Worm (Caenorhabditis elegans) whole organism, L3 larva: Measurements from ENCODE around the gene unc-53.

Source experiments
- R02D3.7 ChIP-seq: fragments of 150-350 bp; optimal IDR thresholded peaks from 2 replicates; lab custom pipeline; 2014; ENCODE audit warnings: missing biosample characterization, missing genetic modification characterization
- ZK546.5 ChIP-seq: sonication (generic microtip); optimal IDR thresholded peaks from 2 replicates; lab custom pipeline; 2017; ENCODE audit warnings: missing biosample characterization, missing genetic modification characterization
- aly-2 ChIP-seq: fragments of 150-350 bp; optimal IDR thresholded peaks from 2 replicates; lab custom pipeline; 2014; ENCODE audit warnings: missing biosample characterization, missing genetic modification characterization
- ama-1 ChIP-seq: fragments of 150-350 bp; optimal IDR thresholded peaks from 2 replicates; lab custom pipeline; 2018
- ceh-16 ChIP-seq: sonication (generic microtip); optimal IDR thresholded peaks from 2 replicates; lab custom pipeline; 2017; ENCODE audit warnings: missing biosample characterization, missing genetic modification characterization
- ceh-28 ChIP-seq: fragments of 150-350 bp; optimal IDR thresholded peaks from 2 replicates; lab custom pipeline; 2014; ENCODE audit warnings: missing biosample characterization, missing genetic modification reagents, missing genetic modification characterization
- ceh-9 ChIP-seq: sonication (generic microtip); optimal IDR thresholded peaks from 2 replicates; lab custom pipeline; 2018; ENCODE audit warnings: missing biosample characterization, missing genetic modification characterization
- daf-12 ChIP-seq: fragments of 150-350 bp; optimal IDR thresholded peaks from 2 replicates; lab custom pipeline; 2014; ENCODE audit warnings: missing biosample characterization, missing genetic modification reagents, missing genetic modification characterization
- egl-27 ChIP-seq: sonication (generic microtip); optimal IDR thresholded peaks from 4 replicates; lab custom pipeline; 2017; ENCODE audit warnings: missing biosample characterization, missing genetic modification reagents, missing genetic modification characterization
- egl-5 ChIP-seq: fragments of 150-350 bp; optimal IDR thresholded peaks from 2 replicates; lab custom pipeline; 2017; ENCODE audit warnings: missing biosample characterization, missing genetic modification reagents, missing genetic modification characterization, inconsistent platforms
- elt-1 ChIP-seq: fragments of 150-350 bp; optimal IDR thresholded peaks from 2 replicates; lab custom pipeline; 2014; ENCODE audit warnings: missing biosample characterization, missing genetic modification characterization
- elt-2 ChIP-seq: sonication (generic microtip); optimal IDR thresholded peaks from 2 replicates; lab custom pipeline; 2016; ENCODE audit warnings: missing genetic modification reagents, mild to moderate bottlenecking, missing genetic modification characterization, missing compliant biosample characterization
- elt-3 ChIP-seq, 3 experiments: fragments of 150-350 bp in 1 of 3; sonication (generic microtip) in 2 of 3; optimal IDR thresholded peaks; 2 replicates in 2 of 3; 4 replicates in 1 of 3; lab custom pipeline; 2014 to 2017; ENCODE audit warnings: missing biosample characterization in 3 of 3, missing genetic modification characterization in 3 of 3
- eor-1 ChIP-seq, 2 experiments: fragments of 150-350 bp; optimal IDR thresholded peaks; 2 replicates each; lab custom pipeline; 2014 to 2018; ENCODE audit warnings: missing biosample characterization in 2 of 2, missing genetic modification characterization in 2 of 2
- fkh-10 ChIP-seq: sonication (generic microtip); optimal IDR thresholded peaks from 2 replicates; lab custom pipeline; 2017; ENCODE audit warnings: missing biosample characterization, missing genetic modification reagents, missing genetic modification characterization
- fkh-2 ChIP-seq: fragments of 150-350 bp; optimal IDR thresholded peaks from 2 replicates; lab custom pipeline; 2014; ENCODE audit warnings: missing biosample characterization, missing genetic modification reagents, missing genetic modification characterization
- fos-1 ChIP-seq: fragments of 150-350 bp; optimal IDR thresholded peaks from 2 replicates; lab custom pipeline; 2014; ENCODE audit warnings: missing biosample characterization, missing genetic modification characterization
- hmg-11 ChIP-seq: sonication (generic microtip); optimal IDR thresholded peaks from 2 replicates; lab custom pipeline; 2016; ENCODE audit warnings: missing genetic modification characterization, missing compliant biosample characterization
- jun-1 ChIP-seq: fragments of 150-350 bp; optimal IDR thresholded peaks from 2 replicates; lab custom pipeline; 2014; ENCODE audit warnings: missing biosample characterization, missing genetic modification reagents, missing genetic modification characterization
- lin-15B ChIP-seq: fragments of 150-350 bp; optimal IDR thresholded peaks from 2 replicates; lab custom pipeline; 2014; ENCODE audit warnings: missing biosample characterization, missing genetic modification characterization
- lin-39 ChIP-seq: fragments of 150-350 bp; optimal IDR thresholded peaks from 2 replicates; lab custom pipeline; 2018; ENCODE audit warnings: missing biosample characterization, missing genetic modification reagents, missing genetic modification characterization
- lsy-12 ChIP-seq: sonication (generic microtip); optimal IDR thresholded peaks from 2 replicates; lab custom pipeline; 2016; ENCODE audit warnings: mild to moderate bottlenecking, missing genetic modification characterization, missing compliant biosample characterization
- mdl-1 ChIP-seq: fragments of 150-350 bp; optimal IDR thresholded peaks from 2 replicates; lab custom pipeline; 2014; ENCODE audit warnings: missing biosample characterization, missing genetic modification characterization
- mml-1 ChIP-seq: fragments of 150-350 bp; sonication (generic microtip); optimal IDR thresholded peaks from 3 replicates; lab custom pipeline; 2014; ENCODE audit warnings: missing biosample characterization, missing genetic modification characterization
- nfya-1 ChIP-seq: sonication (generic microtip); optimal IDR thresholded peaks from 2 replicates; lab custom pipeline; 2017; ENCODE audit warnings: missing genetic modification characterization, mild to moderate bottlenecking, missing compliant biosample characterization, antibody characterized with exemption, moderate library complexity; ENCODE audit not compliant: insufficient read depth
- nhr-11 ChIP-seq: fragments of 150-350 bp; optimal IDR thresholded peaks from 2 replicates; lab custom pipeline; 2014; ENCODE audit warnings: missing biosample characterization, missing genetic modification characterization
- nhr-12 ChIP-seq: fragments of 150-350 bp; optimal IDR thresholded peaks from 2 replicates; lab custom pipeline; 2014; ENCODE audit warnings: missing biosample characterization, missing genetic modification characterization
- nhr-23 ChIP-seq: fragments of 150-350 bp; optimal IDR thresholded peaks from 2 replicates; lab custom pipeline; 2014; ENCODE audit warnings: missing biosample characterization, missing genetic modification reagents, missing genetic modification characterization
- nhr-25 ChIP-seq: sonication (generic microtip); optimal IDR thresholded peaks from 2 replicates; lab custom pipeline; 2017; ENCODE audit warnings: missing biosample characterization, missing genetic modification characterization
- nhr-43 ChIP-seq: sonication (generic microtip); optimal IDR thresholded peaks from 2 replicates; lab custom pipeline; 2016; ENCODE audit warnings: mild to moderate bottlenecking, missing genetic modification characterization, missing compliant biosample characterization; ENCODE audit not compliant: poor library complexity, severe bottlenecking
- nhr-67 ChIP-seq: fragments of 150-350 bp; optimal IDR thresholded peaks from 2 replicates; lab custom pipeline; 2014; ENCODE audit warnings: missing biosample characterization, missing genetic modification characterization
- nhr-76 ChIP-seq: fragments of 150-350 bp; sonication (generic microtip); optimal IDR thresholded peaks from 5 replicates; lab custom pipeline; 2014; ENCODE audit warnings: missing biosample characterization, missing genetic modification characterization
- nhr-77 ChIP-seq: fragments of 150-350 bp; optimal IDR thresholded peaks from 2 replicates; lab custom pipeline; 2014; ENCODE audit warnings: missing biosample characterization, missing genetic modification characterization
- pha-4 ChIP-seq: fragments of 150-350 bp; optimal IDR thresholded peaks from 2 replicates; lab custom pipeline; 2014; ENCODE audit warnings: missing biosample characterization, missing genetic modification reagents, missing genetic modification characterization
- pqm-1 ChIP-seq: fragments of 150-350 bp; optimal IDR thresholded peaks from 2 replicates; lab custom pipeline; 2017; ENCODE audit warnings: missing biosample characterization, missing genetic modification characterization, inconsistent platforms
- sea-2 ChIP-seq: fragments of 150-350 bp; sonication (generic microtip); optimal IDR thresholded peaks from 4 replicates; lab custom pipeline; 2014; ENCODE audit warnings: missing biosample characterization, missing genetic modification reagents, missing genetic modification characterization
- skn-1 ChIP-seq: fragments of 150-350 bp; optimal IDR thresholded peaks from 2 replicates; lab custom pipeline; 2014; ENCODE audit warnings: missing biosample characterization, missing genetic modification characterization
- snpc-4 ChIP-seq: fragments of 150-350 bp; optimal IDR thresholded peaks from 2 replicates; lab custom pipeline; 2014; ENCODE audit warnings: missing biosample characterization, missing genetic modification characterization
- tbx-2 ChIP-seq: sonication (generic microtip); optimal IDR thresholded peaks from 2 replicates; lab custom pipeline; 2016; ENCODE audit warnings: mild to moderate bottlenecking, missing genetic modification characterization, missing compliant biosample characterization
- unc-62 ChIP-seq: fragments of 150-350 bp; sonication (generic microtip); optimal IDR thresholded peaks from 4 replicates; lab custom pipeline; 2014; ENCODE audit warnings: missing biosample characterization, missing genetic modification reagents, missing genetic modification characterization
- zag-1 ChIP-seq: fragments of 150-350 bp; optimal IDR thresholded peaks from 2 replicates; lab custom pipeline; 2014; ENCODE audit warnings: missing biosample characterization, missing genetic modification characterization
- ztf-11 ChIP-seq: fragments of 150-350 bp; optimal IDR thresholded peaks from 2 replicates; lab custom pipeline; 2014; ENCODE audit warnings: missing biosample characterization, missing genetic modification characterization

The unc-53 gene

ce11 chrII:11045872-11046271 is 43.4 kb downstream of the unc-53 start, which contains the start of gene col-83:
Gene col-83, minus strand, starts transcription at chrII:11045972.
- TF ChIP-seq aly-2 (tag; lab: Kevin White, UChicago): no peak
- TF ChIP-seq skn-1 (tag; lab: Kevin White, UChicago): no peak
- TF ChIP-seq elt-1 (tag; lab: Kevin White, UChicago): no peak
- no peak for TF ChIP-seq mml-1 (tag; lab: Kevin White, UChicago)
- no peak for TF ChIP-seq nhr-43
- no peak for TF ChIP-seq ceh-28
- TF ChIP-seq elt-2 (tag; lab: Kevin White, UChicago): no peak
- TF ChIP-seq nhr-23 (tag; lab: Kevin White, UChicago): no peak
- TF ChIP-seq fkh-10: no peak
- TF ChIP-seq egl-5: no peak
- TF ChIP-seq ZK546.5 (tag; lab: Kevin White, UChicago): no peak

DNA sequence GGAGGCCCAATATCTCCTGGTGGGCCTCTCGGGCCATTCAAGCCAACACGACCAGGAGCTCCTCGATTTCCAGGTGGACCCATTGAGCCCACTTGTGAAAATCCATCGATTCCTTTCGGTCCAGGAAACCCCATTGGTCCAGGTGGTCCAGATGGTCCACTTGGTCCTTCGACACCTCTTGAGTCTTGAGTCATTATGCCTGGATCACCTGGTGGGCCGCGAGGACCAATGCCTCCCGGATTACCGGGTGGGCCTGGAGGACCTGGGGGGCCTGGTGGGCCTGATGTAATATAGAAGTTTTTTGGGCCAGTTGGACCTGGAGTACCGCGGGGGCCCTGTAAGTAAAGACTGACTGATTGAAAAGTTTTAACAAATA is 45.1 kb downstream of the unc-53 start:
- no peak for TF ChIP-seq elt-1 (tag; lab: Kevin White, UChicago)

- TF ChIP-seq snpc-4 (no peak), elt-1 (tag; lab: Kevin White, UChicago) (peak; percentile 86), ceh-28 (no peak), zag-1 (tag; lab: Kevin White, UChicago) (no peak), tbx-2 (tag; lab: Kevin White, UChicago) (no peak)
Observed at ce11 chrII:11043546-11044192, 45.6 kb downstream of the unc-53 start.

ce11 chrII:11042878-11043331 is 46.4 kb downstream of the unc-53 start:
- TF ChIP-seq nhr-43 (no peak), R02D3.7 (tag; lab: Kevin White, UChicago) (no peak), nhr-25 (tag; lab: Kevin White, UChicago) (peak; percentile 24), nhr-77 (no peak), fkh-2 (tag; lab: Kevin White, UChicago) (no peak), elt-2 (tag; lab: Kevin White, UChicago) (peak; percentile 89), snpc-4 (peak; percentile 21), nhr-11 (no peak), nfya-1 (tag; lab: Kevin White, UChicago) (peak; percentile 86), ZK546.5 (tag; lab: Kevin White, UChicago) (no peak), aly-2 (tag; lab: Kevin White, UChicago) (no peak), hmg-11 (peak; percentile 94), sea-2 (peak; percentile 25), egl-5 (peak; percentile 55), nhr-67 (tag; lab: Kevin White, UChicago) (no peak), elt-1 (tag; lab: Kevin White, UChicago) (no peak), nhr-23 (tag; lab: Kevin White, UChicago) (no peak), ceh-28 (peak; percentile 78), ama-1 (lab: Kevin White, UChicago) (no peak), daf-12 (tag; lab: Kevin White, UChicago) (no peak), fkh-10 (peak; percentile 45), fos-1 (tag; lab: Kevin White, UChicago) (no peak), lin-15B (tag; lab: Kevin White, UChicago) (peak; percentile 67), lsy-12 (peak; percentile 31), ceh-9 (tag; lab: Kevin White, UChicago) (no peak), pqm-1 (tag; lab: Kevin White, UChicago) (peak; percentile 71), jun-1 (tag; lab: Kevin White, UChicago) (peak; percentile 42), nhr-12 (tag; lab: Kevin White, UChicago) (no peak), skn-1 (tag; lab: Kevin White, UChicago) (peak; percentile 46), tbx-2 (tag; lab: Kevin White, UChicago) (peak; percentile 23), elt-3 (tag; optimal IDR thresholded peaks at IDR 0.05; lab: Kevin White, UChicago) (no peak), pha-4 (tag; lab: Kevin White, UChicago) (peak; percentile 64), lin-39 (peak; percentile 86), unc-62 (GFP tag; lab: Kevin White, UChicago) (peak; percentile 19), egl-27 (tag; lab: Kevin White, UChicago) (peak; percentile 52), eor-1 (tag; optimal IDR thresholded peaks at IDR 0.05; lab: Kevin White, UChicago) (no peak), ceh-16 (tag; lab: Kevin White, UChicago) (no peak), mdl-1 (tag; lab: Kevin White, UChicago) (no peak), ztf-11 (tag; lab: Kevin White, UChicago) (peak; percentile 18), nhr-76 (no peak), zag-1 (tag; lab: Kevin White, UChicago) (no peak)
